Fruit fly (Drosophila melanogaster): Measurements from ENCODE around the gene CG32461.

The CG32461 gene

DNA sequence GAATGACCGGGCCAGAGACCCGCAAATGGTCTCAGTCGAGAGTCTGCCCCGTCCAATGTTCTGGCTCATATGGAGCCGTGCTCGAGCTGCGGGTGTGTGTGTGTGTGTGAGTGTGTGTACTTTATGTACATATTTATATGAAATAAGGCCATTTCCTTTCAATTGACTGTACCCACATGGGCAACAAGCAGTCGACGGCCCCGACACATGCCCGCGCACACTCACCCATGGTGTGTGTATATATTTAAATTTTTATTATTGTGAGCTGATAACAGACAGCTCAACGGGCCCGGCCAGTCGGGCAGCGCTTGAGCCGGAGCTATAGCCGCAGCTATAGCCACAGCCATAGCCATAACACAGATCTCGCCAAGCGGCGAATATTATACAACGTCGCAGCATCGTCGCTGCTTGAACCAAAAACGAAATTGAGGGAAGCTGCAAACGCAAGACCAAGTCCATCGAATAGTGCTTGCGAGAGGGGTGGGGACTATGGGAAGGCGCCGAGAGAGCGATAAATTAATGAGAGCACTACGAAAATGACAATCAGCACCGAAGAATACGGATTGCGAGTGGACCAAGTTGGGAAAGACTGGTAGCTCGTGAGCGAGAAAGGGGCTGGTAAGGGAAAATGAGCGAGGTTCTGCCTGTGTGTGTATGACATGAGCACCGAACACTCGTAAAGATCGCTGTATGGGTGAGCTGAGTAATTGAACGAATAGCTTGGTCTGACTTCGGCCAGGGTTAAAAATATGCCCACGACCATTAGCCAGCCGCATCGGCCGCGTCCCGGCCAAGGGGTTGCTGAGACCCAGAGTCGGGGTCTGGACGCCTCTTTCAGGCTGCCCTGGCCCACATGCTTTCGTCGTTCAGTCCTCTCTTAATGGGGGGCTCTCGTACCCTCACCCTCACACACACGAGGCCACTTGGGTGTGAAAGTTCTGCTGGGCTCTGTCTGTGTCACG is 6.8 kb downstream of the CG32461 start:
- peak; percentile 27 for TF ChIP-seq CG15479 (GFP tag; optimal IDR thresholded peaks at IDR 0.05)
- no peak for TF ChIP-seq odd (GFP tag; optimal IDR thresholded peaks at IDR 0.05)
- 0 out of 3 replicates have a peak, but pooled peaks have one; percentile 11 for TF ChIP-seq z (GFP tag; IDR thresholded peaks at IDR 0.05)
- peak; percentile 2 for TF ChIP-seq gsb-n (tag; optimal IDR thresholded peaks at IDR 0.05)
- TF ChIP-seq CG10209 (GFP tag; optimal IDR thresholded peaks at IDR 0.05) = peak; percentile 3
- no peak for TF ChIP-seq E2f2 (GFP tag; IDR thresholded peaks at IDR 0.05)
- no peak for TF ChIP-seq onecut (GFP tag; IDR thresholded peaks at IDR 0.05)
- TF ChIP-seq gcm (GFP tag; optimal IDR thresholded peaks at IDR 0.05) = peak; percentile 41
- no peak for TF ChIP-seq Fer2 (tag; optimal IDR thresholded peaks at IDR 0.05)
- peak in 1 of 2 experiments; percentile 98 for TF ChIP-seq Pdp1 (GFP tag; optimal IDR thresholded peaks at IDR 0.05)
- TF ChIP-seq CG6791 (GFP tag; IDR thresholded peaks at IDR 0.05; ENCODE audit: partially characterized antibody) = 0 out of 3 replicates have a peak, but pooled peaks have one; percentile 19
- peak; percentile 98 for TF ChIP-seq pros (GFP tag; optimal IDR thresholded peaks at IDR 0.05)
- TF ChIP-seq twi (tag; optimal IDR thresholded peaks at IDR 0.05) = peak; percentile 95
- no peak for TF ChIP-seq Ada2b (GFP tag; IDR thresholded peaks at IDR 0.05)
- no peak for TF ChIP-seq Meics (GFP tag; optimal IDR thresholded peaks at IDR 0.05)
- TF ChIP-seq Adf1 (GFP tag; IDR thresholded peaks at IDR 0.05) = peak; percentile 47; the same call in 1 of the 2 replicates
- TF ChIP-seq NFAT (GFP tag; IDR thresholded peaks at IDR 0.05) = no peak
- TF ChIP-seq CG18599 (GFP tag; optimal IDR thresholded peaks at IDR 0.05) = no peak
- peak; percentile 21 for TF ChIP-seq CG13894 (tag; optimal IDR thresholded peaks at IDR 0.05)
- no peak for TF ChIP-seq eyg (GFP tag; optimal IDR thresholded peaks at IDR 0.05)
- TF ChIP-seq CG2712 (tag; optimal IDR thresholded peaks at IDR 0.05) = peak; percentile 11
- peak; percentile 39; the same call in 1 of the 2 replicates for TF ChIP-seq vvl (GFP tag; IDR thresholded peaks at IDR 0.05)
- no peak for TF ChIP-seq CG7372 (GFP tag; IDR thresholded peaks at IDR 0.05)
- no peak for TF ChIP-seq Tbp (GFP tag; optimal IDR thresholded peaks at IDR 0.05)
- TF ChIP-seq hbn (GFP tag; IDR thresholded peaks at IDR 0.05; ENCODE audit: partially characterized antibody) = 0 out of 2 replicates have a peak, but pooled peaks have one; percentile 15
- peak; percentile 70 to 75 for TF ChIP-seq Trl (optimal IDR thresholded peaks at IDR 0.05)
- TF ChIP-seq Trl (GFP tag; optimal IDR thresholded peaks at IDR 0.05) = no peak
- peak; percentile 12 for TF ChIP-seq CG11723 (GFP tag; optimal IDR thresholded peaks at IDR 0.05)
- peak; percentile 16 for TF ChIP-seq CG6813 (GFP tag; optimal IDR thresholded peaks at IDR 0.05)
- peak; percentile 39 for TF ChIP-seq CG8924 (tag; optimal IDR thresholded peaks at IDR 0.05)
- no peak for TF ChIP-seq Poxn (GFP tag; IDR thresholded peaks at IDR 0.05)
- TF ChIP-seq tap (tag; optimal IDR thresholded peaks at IDR 0.05) = no peak
- TF ChIP-seq crc (GFP tag; optimal IDR thresholded peaks at IDR 0.05) = no peak
- TF ChIP-seq Dll (GFP tag; IDR thresholded peaks at IDR 0.05; ENCODE audit: partially characterized antibody) = peak; percentile 24; the same call in 1 of the 4 replicates
- peak; percentile 73 for TF ChIP-seq cg (GFP tag; optimal IDR thresholded peaks at IDR 0.05)
- TF ChIP-seq Deaf1 (tag; optimal IDR thresholded peaks at IDR 0.05) = peak; percentile 68
- TF ChIP-seq Ravus (GFP tag; IDR thresholded peaks at IDR 0.05) = no peak
- TF ChIP-seq Eip74EF (GFP tag; optimal IDR thresholded peaks at IDR 0.05) = peak in 1 of 2 experiments; percentile 21
- TF ChIP-seq Dref (GFP tag; IDR thresholded peaks at IDR 0.05) = no peak
- peak; percentile 65 for TF ChIP-seq Med (GFP tag)
- 0 out of 2 replicates have a peak, but pooled peaks have one; percentile 22 for TF ChIP-seq chm (GFP tag; IDR thresholded peaks at IDR 0.05)
- TF ChIP-seq CG12769 (tag; optimal IDR thresholded peaks at IDR 0.05) = peak; percentile 17
- TF ChIP-seq sna (GFP tag; IDR thresholded peaks at IDR 0.05; ENCODE audit: partially characterized antibody) = peak; percentile 64
- TF ChIP-seq ash1 (GFP tag; optimal IDR thresholded peaks at IDR 0.05) = peak; percentile 5
- TF ChIP-seq chn (GFP tag; optimal IDR thresholded peaks at IDR 0.05) = peak; percentile 6
- TF ChIP-seq Max (GFP tag; optimal IDR thresholded peaks at IDR 0.05) = no peak
- no peak for TF ChIP-seq zfh2 (GFP tag; optimal IDR thresholded peaks at IDR 0.05)

Measured in whole organism, embryonic.